Worm (Caenorhabditis elegans) whole organism, L3 larva: ENCODE measurements around the gene pmt-1.

Source experiments
- R02D3.7 ChIP-seq: fragments of 150-350 bp; optimal IDR thresholded peaks from 2 replicates; lab custom pipeline; 2014; ENCODE audit warnings: missing biosample characterization, missing genetic modification characterization
- ZK546.5 ChIP-seq: sonication (generic microtip); optimal IDR thresholded peaks from 2 replicates; lab custom pipeline; 2017; ENCODE audit warnings: missing biosample characterization, missing genetic modification characterization
- aly-2 ChIP-seq: fragments of 150-350 bp; optimal IDR thresholded peaks from 2 replicates; lab custom pipeline; 2014; ENCODE audit warnings: missing biosample characterization, missing genetic modification characterization
- ama-1 ChIP-seq: fragments of 150-350 bp; optimal IDR thresholded peaks from 2 replicates; lab custom pipeline; 2018
- ceh-28 ChIP-seq: fragments of 150-350 bp; optimal IDR thresholded peaks from 2 replicates; lab custom pipeline; 2014; ENCODE audit warnings: missing biosample characterization, missing genetic modification reagents, missing genetic modification characterization
- ceh-82 ChIP-seq: fragments of 150-350 bp; optimal IDR thresholded peaks from 2 replicates; lab custom pipeline; 2014; ENCODE audit warnings: missing biosample characterization, missing genetic modification characterization
- ceh-9 ChIP-seq: sonication (generic microtip); optimal IDR thresholded peaks from 2 replicates; lab custom pipeline; 2018; ENCODE audit warnings: missing biosample characterization, missing genetic modification characterization
- egl-27 ChIP-seq: sonication (generic microtip); optimal IDR thresholded peaks from 4 replicates; lab custom pipeline; 2017; ENCODE audit warnings: missing biosample characterization, missing genetic modification reagents, missing genetic modification characterization
- egl-5 ChIP-seq: fragments of 150-350 bp; optimal IDR thresholded peaks from 2 replicates; lab custom pipeline; 2017; ENCODE audit warnings: missing biosample characterization, missing genetic modification reagents, missing genetic modification characterization, inconsistent platforms
- elt-1 ChIP-seq: fragments of 150-350 bp; optimal IDR thresholded peaks from 2 replicates; lab custom pipeline; 2014; ENCODE audit warnings: missing biosample characterization, missing genetic modification characterization
- elt-2 ChIP-seq: sonication (generic microtip); optimal IDR thresholded peaks from 2 replicates; lab custom pipeline; 2016; ENCODE audit warnings: missing genetic modification reagents, mild to moderate bottlenecking, missing genetic modification characterization, missing compliant biosample characterization
- eor-1 ChIP-seq, 2 experiments: fragments of 150-350 bp; optimal IDR thresholded peaks; 2 replicates each; lab custom pipeline; 2014 to 2018; ENCODE audit warnings: missing biosample characterization in 2 of 2, missing genetic modification characterization in 2 of 2
- fkh-10 ChIP-seq: sonication (generic microtip); optimal IDR thresholded peaks from 2 replicates; lab custom pipeline; 2017; ENCODE audit warnings: missing biosample characterization, missing genetic modification reagents, missing genetic modification characterization
- fkh-2 ChIP-seq: fragments of 150-350 bp; optimal IDR thresholded peaks from 2 replicates; lab custom pipeline; 2014; ENCODE audit warnings: missing biosample characterization, missing genetic modification reagents, missing genetic modification characterization
- fos-1 ChIP-seq: fragments of 150-350 bp; optimal IDR thresholded peaks from 2 replicates; lab custom pipeline; 2014; ENCODE audit warnings: missing biosample characterization, missing genetic modification characterization
- hmg-11 ChIP-seq: sonication (generic microtip); optimal IDR thresholded peaks from 2 replicates; lab custom pipeline; 2016; ENCODE audit warnings: missing genetic modification characterization, missing compliant biosample characterization
- jun-1 ChIP-seq: fragments of 150-350 bp; optimal IDR thresholded peaks from 2 replicates; lab custom pipeline; 2014; ENCODE audit warnings: missing biosample characterization, missing genetic modification reagents, missing genetic modification characterization
- lin-15B ChIP-seq: fragments of 150-350 bp; optimal IDR thresholded peaks from 2 replicates; lab custom pipeline; 2014; ENCODE audit warnings: missing biosample characterization, missing genetic modification characterization
- lin-39 ChIP-seq: fragments of 150-350 bp; optimal IDR thresholded peaks from 2 replicates; lab custom pipeline; 2018; ENCODE audit warnings: missing biosample characterization, missing genetic modification reagents, missing genetic modification characterization
- lsy-12 ChIP-seq: sonication (generic microtip); optimal IDR thresholded peaks from 2 replicates; lab custom pipeline; 2016; ENCODE audit warnings: mild to moderate bottlenecking, missing genetic modification characterization, missing compliant biosample characterization
- mdl-1 ChIP-seq: fragments of 150-350 bp; optimal IDR thresholded peaks from 2 replicates; lab custom pipeline; 2014; ENCODE audit warnings: missing biosample characterization, missing genetic modification characterization
- mml-1 ChIP-seq: fragments of 150-350 bp; sonication (generic microtip); optimal IDR thresholded peaks from 3 replicates; lab custom pipeline; 2014; ENCODE audit warnings: missing biosample characterization, missing genetic modification characterization
- nfya-1 ChIP-seq: sonication (generic microtip); optimal IDR thresholded peaks from 2 replicates; lab custom pipeline; 2017; ENCODE audit warnings: missing genetic modification characterization, mild to moderate bottlenecking, missing compliant biosample characterization, antibody characterized with exemption, moderate library complexity; ENCODE audit not compliant: insufficient read depth
- nhr-11 ChIP-seq: fragments of 150-350 bp; optimal IDR thresholded peaks from 2 replicates; lab custom pipeline; 2014; ENCODE audit warnings: missing biosample characterization, missing genetic modification characterization
- nhr-12 ChIP-seq: fragments of 150-350 bp; optimal IDR thresholded peaks from 2 replicates; lab custom pipeline; 2014; ENCODE audit warnings: missing biosample characterization, missing genetic modification characterization
- nhr-23 ChIP-seq: fragments of 150-350 bp; optimal IDR thresholded peaks from 2 replicates; lab custom pipeline; 2014; ENCODE audit warnings: missing biosample characterization, missing genetic modification reagents, missing genetic modification characterization
- nhr-237 ChIP-seq: fragments of 150-350 bp; optimal IDR thresholded peaks from 2 replicates; lab custom pipeline; 2014; ENCODE audit warnings: missing biosample characterization, missing genetic modification characterization
- nhr-25 ChIP-seq: sonication (generic microtip); optimal IDR thresholded peaks from 2 replicates; lab custom pipeline; 2017; ENCODE audit warnings: missing biosample characterization, missing genetic modification characterization
- nhr-28 ChIP-seq: fragments of 150-350 bp; optimal IDR thresholded peaks from 2 replicates; lab custom pipeline; 2014; ENCODE audit warnings: missing biosample characterization, missing genetic modification characterization
- nhr-43 ChIP-seq: sonication (generic microtip); optimal IDR thresholded peaks from 2 replicates; lab custom pipeline; 2016; ENCODE audit warnings: mild to moderate bottlenecking, missing genetic modification characterization, missing compliant biosample characterization; ENCODE audit not compliant: poor library complexity, severe bottlenecking
- nhr-67 ChIP-seq: fragments of 150-350 bp; optimal IDR thresholded peaks from 2 replicates; lab custom pipeline; 2014; ENCODE audit warnings: missing biosample characterization, missing genetic modification characterization
- nhr-77 ChIP-seq: fragments of 150-350 bp; optimal IDR thresholded peaks from 2 replicates; lab custom pipeline; 2014; ENCODE audit warnings: missing biosample characterization, missing genetic modification characterization
- pha-4 ChIP-seq: fragments of 150-350 bp; optimal IDR thresholded peaks from 2 replicates; lab custom pipeline; 2014; ENCODE audit warnings: missing biosample characterization, missing genetic modification reagents, missing genetic modification characterization
- pqm-1 ChIP-seq: fragments of 150-350 bp; optimal IDR thresholded peaks from 2 replicates; lab custom pipeline; 2017; ENCODE audit warnings: missing biosample characterization, missing genetic modification characterization, inconsistent platforms
- skn-1 ChIP-seq: fragments of 150-350 bp; optimal IDR thresholded peaks from 2 replicates; lab custom pipeline; 2014; ENCODE audit warnings: missing biosample characterization, missing genetic modification characterization
- snpc-4 ChIP-seq: fragments of 150-350 bp; optimal IDR thresholded peaks from 2 replicates; lab custom pipeline; 2014; ENCODE audit warnings: missing biosample characterization, missing genetic modification characterization
- tbx-2 ChIP-seq: sonication (generic microtip); optimal IDR thresholded peaks from 2 replicates; lab custom pipeline; 2016; ENCODE audit warnings: mild to moderate bottlenecking, missing genetic modification characterization, missing compliant biosample characterization
- unc-39 ChIP-seq: sonication (generic microtip); optimal IDR thresholded peaks from 4 replicates; lab custom pipeline; 2017; ENCODE audit warnings: missing biosample characterization, missing genetic modification characterization
- unc-62 ChIP-seq: fragments of 150-350 bp; sonication (generic microtip); optimal IDR thresholded peaks from 4 replicates; lab custom pipeline; 2014; ENCODE audit warnings: missing biosample characterization, missing genetic modification reagents, missing genetic modification characterization
- ztf-11 ChIP-seq: fragments of 150-350 bp; optimal IDR thresholded peaks from 2 replicates; lab custom pipeline; 2014; ENCODE audit warnings: missing biosample characterization, missing genetic modification characterization
- ztf-4 ChIP-seq: fragments of 150-350 bp; optimal IDR thresholded peaks from 2 replicates; lab custom pipeline; 2014; ENCODE audit warnings: missing biosample characterization, missing genetic modification characterization

Gene pmt-1

DNA sequence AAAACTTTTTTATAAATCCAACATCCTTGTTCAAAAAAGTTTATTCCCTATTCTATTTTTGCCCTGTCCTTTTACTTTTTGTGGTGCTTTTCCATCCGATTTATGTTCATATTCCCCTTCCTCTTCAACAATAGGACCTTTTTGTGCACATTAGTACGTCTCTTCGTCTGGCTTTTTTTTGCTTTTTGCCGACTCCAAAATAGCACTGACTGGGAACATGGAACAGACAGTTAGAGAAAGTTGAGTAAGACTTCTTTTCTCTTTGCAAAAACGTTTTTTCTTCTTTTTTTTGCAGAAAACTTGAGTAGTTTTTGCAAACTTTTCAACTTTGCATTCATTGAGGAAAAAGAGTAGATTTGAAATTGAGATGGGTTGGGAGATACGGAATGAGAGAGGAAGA, 19.5 kb upstream of the pmt-1 start:
- TF ChIP-seq mml-1 (tag; lab: Kevin White, UChicago): no peak
- no peak for TF ChIP-seq ama-1 (lab: Kevin White, UChicago)
- TF ChIP-seq fkh-10: no peak
- no peak for TF ChIP-seq elt-1 (tag; lab: Kevin White, UChicago)
- TF ChIP-seq skn-1 (tag; lab: Kevin White, UChicago): no peak
- TF ChIP-seq ztf-11: no peak
- no peak for TF ChIP-seq egl-27 (tag; lab: Kevin White, UChicago)
- TF ChIP-seq nhr-12 (tag; lab: Kevin White, UChicago): no peak
- no peak for TF ChIP-seq ceh-9
- no peak for TF ChIP-seq ZK546.5 (tag; lab: Kevin White, UChicago)
- TF ChIP-seq nhr-11 (tag; lab: Kevin White, UChicago): no peak
- TF ChIP-seq lin-39 (tag; lab: Kevin White, UChicago): no peak
- TF ChIP-seq nhr-43 (tag; lab: Kevin White, UChicago): no peak
- no peak for TF ChIP-seq aly-2 (tag; lab: Kevin White, UChicago)
- TF ChIP-seq jun-1 (tag; lab: Kevin White, UChicago): no peak

DNA sequence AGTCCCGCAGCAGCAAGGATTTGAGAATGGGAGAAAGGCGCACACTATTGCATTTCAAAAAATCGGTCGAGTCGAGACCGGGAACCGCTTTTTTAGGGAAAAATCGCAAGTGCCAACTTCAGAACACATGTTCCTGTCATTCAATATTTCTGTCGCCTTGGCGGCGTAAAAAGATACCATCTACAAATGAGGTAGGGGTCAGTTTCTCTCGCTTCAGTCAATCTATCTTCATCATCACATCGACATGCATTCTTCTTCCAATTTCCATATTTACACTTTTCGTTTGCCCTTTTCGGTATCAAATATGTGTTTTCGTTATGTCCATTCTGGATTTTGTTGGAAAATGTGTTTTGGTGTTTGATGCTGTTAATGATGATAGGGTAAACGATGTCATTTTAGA, 15.4 kb upstream of the pmt-1 start:
- TF ChIP-seq elt-1 (tag; lab: Kevin White, UChicago) (peak; percentile 71), nhr-12 (tag; lab: Kevin White, UChicago) (no peak), elt-2 (tag; lab: Kevin White, UChicago) (no peak), mdl-1 (tag; lab: Kevin White, UChicago) (no peak), nhr-25 (tag; lab: Kevin White, UChicago) (peak; percentile 4)
- TF ChIP-seq, all 47 proteins: peak for 2

DNA sequence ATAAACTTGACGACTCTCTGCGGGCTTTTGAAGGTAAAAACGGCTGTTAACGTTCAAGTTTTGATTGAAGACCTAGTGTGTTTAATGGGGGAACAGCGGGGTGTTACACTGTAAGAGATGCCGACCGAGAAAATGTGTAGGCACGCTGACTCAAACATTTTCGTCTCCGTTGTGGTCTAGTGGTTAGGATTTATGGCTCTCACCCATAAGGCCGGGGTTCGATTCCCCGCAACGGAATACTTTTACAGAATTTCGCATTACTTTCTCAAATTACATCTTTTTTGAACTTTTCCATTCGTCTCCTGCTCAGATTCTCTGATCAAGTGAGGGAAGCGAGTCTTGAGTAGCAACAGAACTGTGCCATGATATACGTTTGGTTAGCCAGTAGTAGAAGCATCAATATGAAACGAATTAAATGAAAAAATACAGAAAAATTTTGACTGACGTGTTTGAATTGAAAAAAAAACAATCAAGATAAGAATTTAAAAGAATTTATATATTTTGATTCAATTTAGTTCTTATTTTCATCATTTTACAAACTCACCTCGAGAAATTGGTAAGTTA, 11.0 kb upstream of the pmt-1 start, which contains the start of gene ZK622.1:
Gene ZK622.1, plus strand, starts transcription at position 514 of the 564 bp plus-strand sequence.
- peak; percentile 15 for TF ChIP-seq egl-5
- TF ChIP-seq nhr-43 (tag; lab: Kevin White, UChicago): peak; percentile 43
- peak; percentile 21 for TF ChIP-seq nfya-1
- peak; percentile 42 for TF ChIP-seq lin-39 (tag; lab: Kevin White, UChicago)
- no peak for TF ChIP-seq elt-1 (tag; lab: Kevin White, UChicago)
- peak; percentile 33 for TF ChIP-seq pha-4
- no peak for TF ChIP-seq egl-27 (tag; lab: Kevin White, UChicago)
- TF ChIP-seq hmg-11 (tag; lab: Kevin White, UChicago): peak; percentile 52

DNA sequence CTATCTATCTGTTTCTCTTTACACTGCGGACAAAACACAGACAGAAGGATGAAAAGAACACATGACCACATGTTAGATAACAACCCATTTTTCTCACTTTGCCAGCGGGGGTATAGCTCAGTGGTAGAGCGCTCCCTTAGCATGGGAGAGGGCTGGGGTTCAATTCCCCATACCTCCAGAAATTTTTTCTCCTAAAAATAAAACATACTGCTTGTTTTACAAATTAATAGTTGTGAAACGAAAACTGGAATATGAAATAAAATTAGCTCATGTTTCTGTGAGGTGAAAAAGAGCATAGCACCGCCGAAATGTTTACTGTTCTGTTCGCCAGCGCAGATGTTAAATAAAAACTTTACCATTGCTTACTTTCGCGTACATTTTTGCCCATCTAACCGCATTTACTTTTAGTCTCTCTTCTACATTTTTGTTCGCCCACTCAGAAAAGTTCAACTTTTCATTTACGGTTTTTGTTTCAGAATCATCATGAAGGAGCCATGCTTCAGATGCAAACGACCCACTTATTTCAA, 10.0 kb upstream of the pmt-1 start, which contains the start of gene ZK622.4:
Gene ZK622.4, plus strand, starts transcription at position 477 of the 527 bp plus-strand sequence.
- TF ChIP-seq egl-27 (tag; lab: Kevin White, UChicago) (no peak), R02D3.7 (no peak), ztf-4 (tag; lab: Kevin White, UChicago) (no peak), pqm-1 (tag; lab: Kevin White, UChicago) (peak; percentile 40), nhr-237 (tag; lab: Kevin White, UChicago) (no peak), ama-1 (lab: Kevin White, UChicago) (no peak), fkh-2 (tag; lab: Kevin White, UChicago) (no peak), nhr-23 (peak; percentile 48), ZK546.5 (tag; lab: Kevin White, UChicago) (no peak), snpc-4 (tag; lab: Kevin White, UChicago) (no peak), nhr-12 (tag; lab: Kevin White, UChicago) (no peak), nhr-25 (tag; lab: Kevin White, UChicago) (peak; percentile 18), hmg-11 (tag; lab: Kevin White, UChicago) (peak; percentile 88), ceh-28 (no peak), lin-39 (tag; lab: Kevin White, UChicago) (peak; percentile 22), elt-2 (tag; lab: Kevin White, UChicago) (peak; percentile 52), aly-2 (tag; lab: Kevin White, UChicago) (no peak), egl-5 (peak; percentile 35), eor-1 (tag; optimal IDR thresholded peaks at IDR 0.05; lab: Kevin White, UChicago) (no peak), unc-62 (no peak), mdl-1 (tag; lab: Kevin White, UChicago) (no peak), mml-1 (tag; lab: Kevin White, UChicago) (no peak), unc-39 (tag; lab: Kevin White, UChicago) (no peak), nfya-1 (peak; percentile 49), nhr-77 (tag; lab: Kevin White, UChicago) (no peak), tbx-2 (tag; lab: Kevin White, UChicago) (peak; percentile 25), nhr-28 (no peak), nhr-11 (tag; lab: Kevin White, UChicago) (no peak), lin-15B (peak; percentile 7), fos-1 (tag; lab: Kevin White, UChicago) (no peak), ceh-82 (tag; lab: Kevin White, UChicago) (no peak), nhr-43 (tag; lab: Kevin White, UChicago) (peak; percentile 58), pha-4 (peak; percentile 26), jun-1 (tag; lab: Kevin White, UChicago) (no peak), lsy-12 (tag; lab: Kevin White, UChicago) (peak; percentile 44), nhr-67 (tag; lab: Kevin White, UChicago) (no peak), elt-1 (tag; lab: Kevin White, UChicago) (no peak), fkh-10 (peak; percentile 30)
